Worm (Caenorhabditis elegans) whole organism, L4 larva: Measurements from ENCODE around the gene pept-2.

Experiments
- F44E2.7 ChIP-seq: fragments of 200-800 bp; sonication (Bioruptor generic); IDR thresholded peaks from 2 replicates; pipeline ENCODE4 v2.1.2; 2022; ENCODE audit warnings: missing genetic modification characterization, missing compliant biosample characterization
- F49E8.2 ChIP-seq: sonication (generic microtip); optimal IDR thresholded peaks from 2 replicates; lab custom pipeline; 2016; ENCODE audit warnings: missing compliant biosample characterization, mild to moderate bottlenecking, missing genetic modification characterization, borderline replicate concordance
- R02D3.7 ChIP-seq: fragments of 150-350 bp; sonication (generic microtip); optimal IDR thresholded peaks from 3 replicates; lab custom pipeline; 2014; ENCODE audit warnings: missing biosample characterization, missing genetic modification characterization
- T26A8.4 ChIP-seq: fragments of 200-800 bp; sonication (Bioruptor generic); IDR thresholded peaks from 2 replicates; pipeline ENCODE4 v1.3.6; 2022; ENCODE audit warnings: missing genetic modification characterization, missing compliant biosample characterization
- Y48G9A.11 ChIP-seq: fragments of 200-800 bp; sonication (Bioruptor generic); IDR thresholded peaks from 2 replicates; pipeline ENCODE4 v1.3.6; 2022; ENCODE audit warnings: missing genetic modification reagents, missing genetic modification characterization, missing compliant biosample characterization
- ZK337.2 ChIP-seq: fragments of 200-800 bp; sonication (Bioruptor generic); IDR thresholded peaks from 2 replicates; pipeline ENCODE4 v1.3.6; 2022; ENCODE audit warnings: missing genetic modification reagents, missing genetic modification characterization, missing compliant biosample characterization
- aha-1 ChIP-seq: fragments of 150-350 bp; peaks from one replicate; lab custom pipeline; 2014; ENCODE audit warnings: missing biosample characterization, missing genetic modification characterization
- aly-2 ChIP-seq: sonication (generic microtip); optimal IDR thresholded peaks from 2 replicates; lab custom pipeline; 2018; ENCODE audit warnings: missing biosample characterization, missing genetic modification characterization
- arid-1 ChIP-seq: fragments of 200-800 bp; sonication (Bioruptor generic); conservative IDR thresholded peaks from 2 replicates; pipeline ENCODE4 v1.3.6; 2022; ENCODE audit warnings: missing genetic modification reagents, missing genetic modification characterization, missing compliant biosample characterization
- ceh-20 ChIP-seq: fragments of 200-800 bp; sonication (Bioruptor generic); IDR thresholded peaks from 2 replicates; pipeline ENCODE4 v1.3.6; 2022; ENCODE audit warnings: missing genetic modification reagents, missing genetic modification characterization, missing compliant biosample characterization
- ceh-28 ChIP-seq: fragments of 150-350 bp; optimal IDR thresholded peaks from 2 replicates; lab custom pipeline; 2014; ENCODE audit warnings: missing biosample characterization, missing genetic modification reagents, missing genetic modification characterization
- ceh-82 ChIP-seq: sonication (generic microtip); optimal IDR thresholded peaks from 2 replicates; lab custom pipeline; 2017; ENCODE audit warnings: missing biosample characterization, missing genetic modification characterization
- ctbp-1 ChIP-seq: fragments of 200-800 bp; sonication (Bioruptor generic); IDR thresholded peaks from 2 replicates; pipeline ENCODE4 v1.3.6; 2022; ENCODE audit warnings: missing genetic modification reagents, missing genetic modification characterization, missing compliant biosample characterization
- daf-8 ChIP-seq: fragments of 200-800 bp; sonication (Bioruptor generic); IDR thresholded peaks from 2 replicates; pipeline ENCODE4 v1.3.6; 2022; ENCODE audit warnings: missing genetic modification characterization, missing compliant biosample characterization
- dmd-6 ChIP-seq: fragments of 200-800 bp; sonication (Bioruptor generic); IDR thresholded peaks from 2 replicates; pipeline ENCODE4 v1.3.6; 2022; ENCODE audit warnings: missing genetic modification reagents, missing genetic modification characterization, missing compliant biosample characterization
- dmd-9 ChIP-seq: fragments of 200-800 bp; sonication (Bioruptor generic); IDR thresholded peaks from 2 replicates; pipeline ENCODE4 v1.3.6; 2022; ENCODE audit warnings: missing genetic modification reagents, missing genetic modification characterization, missing compliant biosample characterization
- dpl-1 ChIP-seq: fragments of 150-350 bp; optimal IDR thresholded peaks from 2 replicates; lab custom pipeline; 2014; ENCODE audit warnings: missing biosample characterization, missing genetic modification reagents, missing genetic modification characterization
- hif-1 ChIP-seq, 2 experiments: sonication (generic microtip); optimal IDR thresholded peaks; 2 replicates each; lab custom pipeline; 2016 to 2017; ENCODE audit warnings: missing compliant biosample characterization in 2 of 2, missing genetic modification characterization in 2 of 2, missing genetic modification reagents in 2 of 2, missing genotype in 2 of 2, mild to moderate bottlenecking in 1 of 2
- hlh-11 ChIP-seq: fragments of 200-800 bp; sonication (Bioruptor generic); optimal IDR thresholded peaks from 2 replicates; lab custom pipeline; 2018; ENCODE audit warnings: mild to moderate bottlenecking, missing genetic modification characterization, missing compliant biosample characterization
- hlh-30 ChIP-seq: sonication (generic microtip); optimal IDR thresholded peaks from 2 replicates; lab custom pipeline; 2017; ENCODE audit warnings: antibody characterized with exemption, mild to moderate bottlenecking, missing genetic modification characterization, missing compliant biosample characterization; ENCODE audit not compliant: insufficient read depth
- jun-1 ChIP-seq: fragments of 150-350 bp; optimal IDR thresholded peaks from 2 replicates; lab custom pipeline; 2014; ENCODE audit warnings: missing biosample characterization, missing genetic modification reagents, missing genetic modification characterization
- lim-7 ChIP-seq: fragments of 200-800 bp; sonication (Bioruptor generic); IDR thresholded peaks from 2 replicates; pipeline ENCODE4 v1.3.6; 2022; ENCODE audit warnings: missing genetic modification characterization, missing compliant biosample characterization
- lin-1 ChIP-seq: fragments of 200-800 bp; sonication (Bioruptor generic); IDR thresholded peaks from 2 replicates; pipeline ENCODE4 v1.3.6; 2022; ENCODE audit warnings: missing genetic modification reagents, missing genetic modification characterization, missing compliant biosample characterization
- lin-13 ChIP-seq: fragments of 150-350 bp; optimal IDR thresholded peaks from 2 replicates; lab custom pipeline; 2014; ENCODE audit warnings: missing biosample characterization, missing genetic modification reagents, missing genetic modification characterization
- lin-15B ChIP-seq: fragments of 150-350 bp; sonication (generic microtip); optimal IDR thresholded peaks from 3 replicates; lab custom pipeline; 2014; ENCODE audit warnings: missing biosample characterization, missing genetic modification characterization
- lin-39 ChIP-seq: fragments of 150-350 bp; optimal IDR thresholded peaks from 2 replicates; lab custom pipeline; 2014; ENCODE audit warnings: missing biosample characterization, missing genetic modification reagents, missing genetic modification characterization
- mdl-1 ChIP-seq, 2 experiments: fragments of 150-350 bp in 1 of 2; sonication (generic microtip) in 1 of 2; optimal IDR thresholded peaks; 2 replicates each; lab custom pipeline; 2014 to 2017; ENCODE audit warnings: missing biosample characterization in 2 of 2, missing genetic modification characterization in 2 of 2
- mdt-29 ChIP-seq: fragments of 200-800 bp; sonication (Bioruptor generic); IDR thresholded peaks from 2 replicates; pipeline ENCODE4 v1.3.6; 2022; ENCODE audit warnings: missing genetic modification reagents, missing genetic modification characterization, missing compliant biosample characterization
- mep-1 ChIP-seq: fragments of 150-350 bp; sonication (generic microtip); optimal IDR thresholded peaks from 3 replicates; lab custom pipeline; 2014; ENCODE audit warnings: missing biosample characterization, missing genetic modification characterization
- mes-2 ChIP-seq: sonication (generic microtip); optimal IDR thresholded peaks from 2 replicates; lab custom pipeline; 2016; ENCODE audit warnings: missing genotype, mild to moderate bottlenecking, missing genetic modification characterization, missing compliant biosample characterization; ENCODE audit not compliant: poor library complexity, severe bottlenecking
- mxl-3 ChIP-seq: fragments of 200-800 bp; sonication (Bioruptor generic); optimal IDR thresholded peaks from 2 replicates; lab custom pipeline; 2018; ENCODE audit warnings: mild to moderate bottlenecking, missing genetic modification characterization, missing compliant biosample characterization
- nhr-10 ChIP-seq: fragments of 150-350 bp; optimal IDR thresholded peaks from 2 replicates; lab custom pipeline; 2014; ENCODE audit warnings: missing biosample characterization, missing genetic modification characterization
- nhr-102 ChIP-seq: sonication (generic microtip); optimal IDR thresholded peaks from 2 replicates; lab custom pipeline; 2016; ENCODE audit warnings: mild to moderate bottlenecking, missing genetic modification characterization, moderate library complexity, missing compliant biosample characterization
- nhr-237 ChIP-seq: sonication (generic microtip); optimal IDR thresholded peaks from 2 replicates; lab custom pipeline; 2017; ENCODE audit warnings: missing biosample characterization, missing genetic modification characterization
- nhr-76 ChIP-seq: fragments of 150-350 bp; optimal IDR thresholded peaks from 2 replicates; lab custom pipeline; 2014; ENCODE audit warnings: missing biosample characterization, missing genetic modification characterization
- nhr-77 ChIP-seq: fragments of 150-350 bp; optimal IDR thresholded peaks from 2 replicates; lab custom pipeline; 2014; ENCODE audit warnings: missing biosample characterization, missing genetic modification characterization
- php-3 ChIP-seq: fragments of 200-800 bp; sonication (Bioruptor generic); IDR thresholded peaks from 2 replicates; pipeline ENCODE4 v1.3.6; 2022; ENCODE audit warnings: missing genetic modification reagents, missing genetic modification characterization, missing compliant biosample characterization
- snpc-4 ChIP-seq: fragments of 150-350 bp; optimal IDR thresholded peaks from 2 replicates; lab custom pipeline; 2014; ENCODE audit warnings: missing biosample characterization, missing genetic modification characterization
- spr-1 ChIP-seq: sonication (generic microtip); optimal IDR thresholded peaks from 2 replicates; lab custom pipeline; 2016; ENCODE audit warnings: mild to moderate bottlenecking, missing genetic modification characterization, missing compliant biosample characterization
- tag-97 ChIP-seq: fragments of 200-800 bp; sonication (Bioruptor generic); IDR thresholded peaks from 2 replicates; pipeline ENCODE4 v1.3.6; 2022; ENCODE audit warnings: missing genetic modification characterization, missing compliant biosample characterization
- zag-1 ChIP-seq: fragments of 150-350 bp; optimal IDR thresholded peaks from 2 replicates; lab custom pipeline; 2014; ENCODE audit warnings: missing biosample characterization, missing genetic modification characterization
- zfp-2 ChIP-seq: sonication (generic microtip); optimal IDR thresholded peaks from 2 replicates; lab custom pipeline; 2016; ENCODE audit warnings: mild to moderate bottlenecking, missing genetic modification characterization, missing compliant biosample characterization
- zfp-3 ChIP-seq: fragments of 200-800 bp; sonication (Bioruptor generic); conservative IDR thresholded peaks from 2 replicates; pipeline ENCODE4 v1.3.6; 2022; ENCODE audit warnings: missing genetic modification reagents, missing genetic modification characterization, missing compliant biosample characterization
- ztf-11 ChIP-seq: fragments of 150-350 bp; optimal IDR thresholded peaks from 2 replicates; lab custom pipeline; 2014; ENCODE audit warnings: missing biosample characterization, missing genetic modification characterization
- ztf-7 ChIP-seq: fragments of 150-350 bp; optimal IDR thresholded peaks from 2 replicates; lab custom pipeline; 2014; ENCODE audit warnings: missing biosample characterization, missing genetic modification characterization

Gene pept-2

ce11 chrIV:10820837-10821671 is 30.6 kb downstream of the pept-2 start (continued):
- TF ChIP-seq mep-1 (no peak), zag-1 (no peak), F44E2.7 (no peak), lim-7 (GFP tag; lab: Robert Waterston, UW) (no peak), ztf-7 (tag; lab: Kevin White, UChicago) (no peak), dmd-6 (no peak), daf-8 (GFP tag; lab: Robert Waterston, UW) (no peak), hlh-30 (peak; percentile 93), aly-2 (tag; lab: Kevin White, UChicago) (no peak), aha-1 (tag; lab: Kevin White, UChicago) (peak; percentile 94), nhr-237 (tag; lab: Kevin White, UChicago) (no peak), mdt-29 (GFP tag; lab: Robert Waterston, UW) (peak; percentile 11; the same call in 1 of the 2 replicates), spr-1 (tag; lab: Kevin White, UChicago) (no peak), zfp-3 (GFP tag; lab: Robert Waterston, UW) (no peak), tag-97 (GFP tag; lab: Robert Waterston, UW) (no peak), ceh-20 (GFP tag; lab: Robert Waterston, UW) (0 out of 2 replicates have a peak, but pooled peaks have one; percentile 8), ceh-28 (tag; lab: Kevin White, UChicago) (no peak), mes-2 (tag; lab: Kevin White, UChicago) (no peak), snpc-4 (tag; lab: Kevin White, UChicago) (no peak), lin-15B (tag; lab: Kevin White, UChicago) (no peak)

DNA sequence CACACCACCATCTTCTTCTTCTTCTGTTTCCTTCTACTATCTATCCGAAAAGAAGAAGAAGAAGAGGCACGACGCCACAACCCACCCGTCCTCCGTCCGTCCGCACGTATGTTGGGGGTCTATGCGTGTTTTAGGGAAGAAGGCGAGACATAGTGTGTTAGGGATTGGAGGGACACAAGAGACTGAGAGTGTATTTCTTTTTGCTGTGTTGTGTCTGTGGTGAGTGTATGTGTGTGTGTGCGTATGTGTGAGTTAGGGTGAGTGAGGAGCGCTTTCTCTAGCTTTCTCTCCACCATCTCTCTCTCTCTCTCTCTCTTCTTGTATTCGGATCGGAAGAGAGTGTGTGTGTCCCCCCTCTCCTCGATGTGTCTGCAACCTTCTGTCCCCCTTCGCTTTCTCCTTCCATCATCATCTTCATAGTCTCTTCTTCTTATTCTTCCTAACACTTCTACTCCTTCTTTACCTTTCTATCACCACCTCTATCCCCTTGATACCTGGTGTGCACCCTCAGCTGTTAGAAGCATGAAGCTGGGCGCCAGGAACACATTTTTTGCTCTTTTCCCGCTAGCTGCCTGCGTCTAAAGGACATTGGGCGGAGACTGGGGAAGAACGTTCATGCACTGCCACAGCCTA is 31.3 kb downstream of the pept-2 start:
- peak; percentile 73 for TF ChIP-seq jun-1 (tag; lab: Kevin White, UChicago)
- TF ChIP-seq Y48G9A.11 (GFP tag; lab: Robert Waterston, UW): no peak
- peak; percentile 39 for TF ChIP-seq dpl-1 (GFP tag; lab: Kevin White, UChicago)
- TF ChIP-seq nhr-10 (tag; lab: Kevin White, UChicago): peak; percentile 88
- TF ChIP-seq ceh-20 (GFP tag; lab: Robert Waterston, UW): peak; percentile 76; the same call in 1 of the 2 replicates
- TF ChIP-seq daf-8 (GFP tag; lab: Robert Waterston, UW): no peak
- TF ChIP-seq hlh-30: peak; percentile 38
- TF ChIP-seq aha-1 (tag; lab: Kevin White, UChicago): peak; percentile 100
- no peak for TF ChIP-seq mdt-29 (GFP tag; lab: Robert Waterston, UW)
- peak; percentile 96 for TF ChIP-seq mep-1
- TF ChIP-seq nhr-77 (tag; lab: Kevin White, UChicago): peak; percentile 69
- peak; percentile 40 for TF ChIP-seq ztf-7 (tag; lab: Kevin White, UChicago)
- TF ChIP-seq lin-39 (tag; lab: Kevin White, UChicago): no peak
- TF ChIP-seq nhr-237 (tag; lab: Kevin White, UChicago): no peak
- TF ChIP-seq hlh-11 (tag; lab: Kevin White, UChicago): peak; percentile 93
- no peak for TF ChIP-seq dmd-9 (GFP tag; lab: Robert Waterston, UW)
- no peak for TF ChIP-seq F49E8.2
- TF ChIP-seq dmd-6: peak; percentile 74
- no peak for TF ChIP-seq ZK337.2
- peak; percentile 64 for TF ChIP-seq lin-13 (GFP tag; lab: Kevin White, UChicago)
- TF ChIP-seq mxl-3 (GFP tag; lab: Kevin White, UChicago): peak; percentile 66
- peak; percentile 50 to 91 for TF ChIP-seq hif-1 (tag; optimal IDR thresholded peaks at IDR 0.05; lab: Kevin White, UChicago)
- TF ChIP-seq F44E2.7: no peak
- peak; percentile 6 for TF ChIP-seq zfp-2 (tag; lab: Kevin White, UChicago)
- peak; percentile 71; the same call in 1 of the 2 replicates for TF ChIP-seq ctbp-1
- TF ChIP-seq php-3 (GFP tag; lab: Robert Waterston, UW): no peak
- TF ChIP-seq arid-1: no peak; the same call in 1 of the 2 replicates
- TF ChIP-seq ceh-82 (tag; lab: Kevin White, UChicago): no peak
- TF ChIP-seq ztf-11 (tag; lab: Kevin White, UChicago): no peak
- no peak for TF ChIP-seq R02D3.7 (tag; lab: Kevin White, UChicago)
- peak; percentile 47 for TF ChIP-seq nhr-102 (tag; lab: Kevin White, UChicago)
- TF ChIP-seq nhr-76: no peak
- TF ChIP-seq lin-1 (GFP tag; lab: Robert Waterston, UW): peak; percentile 48
- no peak for TF ChIP-seq aly-2 (tag; lab: Kevin White, UChicago)
- peak; percentile 67 for TF ChIP-seq T26A8.4 (GFP tag; lab: Robert Waterston, UW)
- no peak for TF ChIP-seq lim-7 (GFP tag; lab: Robert Waterston, UW)
- peak; percentile 63 to 89 for TF ChIP-seq mdl-1 (tag; optimal IDR thresholded peaks at IDR 0.05; lab: Kevin White, UChicago)
- peak; percentile 61 for TF ChIP-seq spr-1 (tag; lab: Kevin White, UChicago)
- TF ChIP-seq zfp-3 (GFP tag; lab: Robert Waterston, UW): no peak
